Worm (Caenorhabditis elegans) whole organism, L3 larva: ENCODE measurements around the gene ZK1073.2.

Experiments used
- R02D3.7 ChIP-seq: fragments of 150-350 bp; optimal IDR thresholded peaks from 2 replicates; lab custom pipeline; 2014; ENCODE audit warnings: missing biosample characterization, missing genetic modification characterization
- ceh-9 ChIP-seq: sonication (generic microtip); optimal IDR thresholded peaks from 2 replicates; lab custom pipeline; 2018; ENCODE audit warnings: missing biosample characterization, missing genetic modification characterization
- elt-1 ChIP-seq: fragments of 150-350 bp; optimal IDR thresholded peaks from 2 replicates; lab custom pipeline; 2014; ENCODE audit warnings: missing biosample characterization, missing genetic modification characterization
- fos-1 ChIP-seq: fragments of 150-350 bp; optimal IDR thresholded peaks from 2 replicates; lab custom pipeline; 2014; ENCODE audit warnings: missing biosample characterization, missing genetic modification characterization
- nfya-1 ChIP-seq: sonication (generic microtip); optimal IDR thresholded peaks from 2 replicates; lab custom pipeline; 2017; ENCODE audit warnings: missing genetic modification characterization, mild to moderate bottlenecking, missing compliant biosample characterization, antibody characterized with exemption, moderate library complexity; ENCODE audit not compliant: insufficient read depth
- nhr-12 ChIP-seq: fragments of 150-350 bp; optimal IDR thresholded peaks from 2 replicates; lab custom pipeline; 2014; ENCODE audit warnings: missing biosample characterization, missing genetic modification characterization
- nhr-237 ChIP-seq: fragments of 150-350 bp; optimal IDR thresholded peaks from 2 replicates; lab custom pipeline; 2014; ENCODE audit warnings: missing biosample characterization, missing genetic modification characterization
- nhr-28 ChIP-seq: fragments of 150-350 bp; optimal IDR thresholded peaks from 2 replicates; lab custom pipeline; 2014; ENCODE audit warnings: missing biosample characterization, missing genetic modification characterization
- nhr-67 ChIP-seq: fragments of 150-350 bp; optimal IDR thresholded peaks from 2 replicates; lab custom pipeline; 2014; ENCODE audit warnings: missing biosample characterization, missing genetic modification characterization
- nhr-77 ChIP-seq: fragments of 150-350 bp; optimal IDR thresholded peaks from 2 replicates; lab custom pipeline; 2014; ENCODE audit warnings: missing biosample characterization, missing genetic modification characterization
- pha-4 ChIP-seq: fragments of 150-350 bp; optimal IDR thresholded peaks from 2 replicates; lab custom pipeline; 2014; ENCODE audit warnings: missing biosample characterization, missing genetic modification reagents, missing genetic modification characterization
- unc-39 ChIP-seq: sonication (generic microtip); optimal IDR thresholded peaks from 4 replicates; lab custom pipeline; 2017; ENCODE audit warnings: missing biosample characterization, missing genetic modification characterization
- zag-1 ChIP-seq: fragments of 150-350 bp; optimal IDR thresholded peaks from 2 replicates; lab custom pipeline; 2014; ENCODE audit warnings: missing biosample characterization, missing genetic modification characterization

- TF ChIP-seq fos-1 (tag; lab: Kevin White, UChicago) (no peak), ceh-9 (tag; lab: Kevin White, UChicago) (no peak), pha-4 (tag; lab: Kevin White, UChicago) (no peak), nhr-12 (tag; lab: Kevin White, UChicago) (no peak), unc-39 (tag; lab: Kevin White, UChicago) (no peak), R02D3.7 (tag; lab: Kevin White, UChicago) (no peak), nhr-237 (no peak), zag-1 (no peak), nhr-77 (no peak), nfya-1 (tag; lab: Kevin White, UChicago) (no peak), nhr-28 (tag; lab: Kevin White, UChicago) (no peak), nhr-67 (tag; lab: Kevin White, UChicago) (no peak), elt-1 (no peak)
Observed at ce11 chrX:16112923-16113322, 9.4 kb downstream of the ZK1073.2 start.
